Fruit fly (Drosophila melanogaster): ENCODE results near the gene CG9265.

- TF ChIP-seq pan (optimal IDR thresholded peaks at IDR 0.05) (no peak), psq (optimal IDR thresholded peaks at IDR 0.05) (no peak), usp (GFP tag; optimal IDR thresholded peaks at IDR 0.05) (no peak)
Observed at dm6 chr2L:21073818-21074217, 2.5 kb upstream of the CG9265 start.
